Worm (Caenorhabditis elegans) whole organism, late embryonic: ENCODE results near the gene pfut-1.

Source experiments
- dve-1 ChIP-seq: sonication (generic microtip); optimal IDR thresholded peaks from 2 replicates; lab custom pipeline; 2017; ENCODE audit warnings: antibody characterized with exemption, mild to moderate bottlenecking, missing genetic modification characterization, missing compliant biosample characterization
- hlh-30 ChIP-seq: sonication (generic microtip); optimal IDR thresholded peaks from 2 replicates; lab custom pipeline; 2017; ENCODE audit warnings: antibody characterized with exemption, missing genetic modification characterization, missing compliant biosample characterization; ENCODE audit not compliant: insufficient read depth
- nhr-11 ChIP-seq: fragments of 150-350 bp; optimal IDR thresholded peaks from 2 replicates; lab custom pipeline; 2014; ENCODE audit warnings: missing biosample characterization, missing genetic modification characterization
- pha-4 ChIP-seq: fragments of 150-350 bp; optimal IDR thresholded peaks from 2 replicates; lab custom pipeline; 2018; ENCODE audit warnings: missing biosample characterization, missing genetic modification reagents, missing genetic modification characterization
- pros-1 ChIP-seq: fragments of 150-350 bp; optimal IDR thresholded peaks from 2 replicates; lab custom pipeline; 2014; ENCODE audit warnings: missing biosample characterization, missing genetic modification reagents, missing genetic modification characterization
- syd-9 ChIP-seq: sonication (generic microtip); optimal IDR thresholded peaks from 2 replicates; lab custom pipeline; 2016; ENCODE audit warnings: mild to moderate bottlenecking, missing genetic modification characterization, moderate library complexity, missing compliant biosample characterization
- tbx-2 ChIP-seq: sonication (generic microtip); optimal IDR thresholded peaks from 2 replicates; lab custom pipeline; 2016; ENCODE audit warnings: missing genetic modification characterization, missing compliant biosample characterization
- ttx-3 ChIP-seq: sonication (generic microtip); optimal IDR thresholded peaks from 2 replicates; lab custom pipeline; 2016; ENCODE audit warnings: missing genetic modification reagents, missing genetic modification characterization, missing compliant biosample characterization

DNA sequence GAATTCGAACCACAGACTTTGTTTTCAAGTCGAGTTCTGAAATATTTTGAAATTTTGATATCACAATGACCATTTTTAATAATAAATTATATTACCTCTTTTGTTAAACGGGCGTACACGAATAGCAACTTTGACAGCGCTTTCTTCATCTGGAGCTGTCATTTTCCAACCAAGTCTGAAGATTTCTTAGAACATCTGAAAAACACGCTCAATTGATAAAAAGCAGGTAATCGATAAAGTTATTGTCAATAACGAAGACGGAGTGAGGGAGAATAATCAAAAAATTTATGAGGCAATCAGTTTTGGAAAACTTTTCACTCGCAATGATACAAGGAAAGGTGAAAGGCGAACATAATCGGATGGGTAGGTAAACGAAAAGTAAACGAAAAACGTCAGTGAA, 12.9 kb downstream of the pfut-1 start, which contains the start of gene klp-4:
- TF ChIP-seq nhr-11 (tag; lab: Kevin White, UChicago) = no peak
- TF ChIP-seq syd-9 (tag; lab: Kevin White, UChicago) = no peak
- no peak for TF ChIP-seq tbx-2 (tag; lab: Kevin White, UChicago)
- no peak for TF ChIP-seq pros-1 (tag; lab: Kevin White, UChicago)
- TF ChIP-seq pha-4 (tag; lab: Kevin White, UChicago) = no peak
- TF ChIP-seq dve-1 (tag; lab: Kevin White, UChicago) = no peak
- no peak for TF ChIP-seq hlh-30 (tag; lab: Kevin White, UChicago)
- no peak for TF ChIP-seq ttx-3 (tag; lab: Kevin White, UChicago)
